Fruit fly (Drosophila melanogaster) whole organism, embryonic: Measurements from ENCODE around the gene Nse4.

Experiments
- Atf-2 ChIP-seq: fragments of 200-800 bp; sonication (Bioruptor generic); optimal IDR thresholded peaks from 2 replicates; lab custom pipeline; 2016; ENCODE audit warnings: missing biosample characterization, missing genetic modification characterization
- BtbVII ChIP-seq: fragments of 200-800 bp; sonication (Bioruptor generic); optimal IDR thresholded peaks from 3 replicates; lab custom pipeline; 2017; ENCODE audit warnings: missing biosample characterization, mild to moderate bottlenecking, missing genetic modification characterization
- CG10543 ChIP-seq: fragments of 200-800 bp; sonication (Bioruptor generic); optimal IDR thresholded peaks from 3 replicates; lab custom pipeline; 2017; ENCODE audit warnings: missing biosample characterization, mild to moderate bottlenecking, missing genetic modification characterization, moderate library complexity
- CG11085 ChIP-seq: fragments of 200-800 bp; sonication (Bioruptor generic); IDR thresholded peaks from 2 replicates; pipeline ENCODE4 v1.3.6; 2022; ENCODE audit warnings: missing biosample characterization, missing genetic modification characterization
- CG11560 ChIP-seq: fragments of 200-800 bp; sonication (Bioruptor generic); IDR thresholded peaks from 3 replicates; pipeline ENCODE4 v1.3.6; 2022; ENCODE audit warnings: missing biosample characterization, missing genetic modification characterization
- CG13287 ChIP-seq: fragments of 200-800 bp; sonication (Bioruptor generic); IDR thresholded peaks from 2 replicates; pipeline ENCODE4 v1.3.6; 2022; ENCODE audit warnings: missing biosample characterization, missing genetic modification characterization; ENCODE audit not compliant: partially characterized antibody
- CG17385 ChIP-seq: fragments of 200-800 bp; sonication (Bioruptor generic); optimal IDR thresholded peaks from 3 replicates; lab custom pipeline; 2018; ENCODE audit warnings: missing biosample characterization, mild to moderate bottlenecking, missing genetic modification characterization
- CG2712 ChIP-seq: fragments of 200-800 bp; optimal IDR thresholded peaks from 3 replicates; lab custom pipeline; 2019; ENCODE audit warnings: missing biosample characterization, mild to moderate bottlenecking, missing genetic modification characterization, moderate library complexity
- CG2889 ChIP-seq: fragments of 200-800 bp; sonication (Bioruptor generic); IDR thresholded peaks from 3 replicates; pipeline ENCODE4 v1.3.6; 2022; ENCODE audit warnings: missing biosample characterization, missing genetic modification characterization
- CG30020 ChIP-seq: fragments of 200-800 bp; optimal IDR thresholded peaks from 2 replicates; lab custom pipeline; 2019; ENCODE audit warnings: missing biosample characterization, mild to moderate bottlenecking, missing genetic modification characterization, moderate library complexity
- CG32532 ChIP-seq: fragments of 200-800 bp; sonication (Bioruptor generic); IDR thresholded peaks from 2 replicates; pipeline ENCODE4 v1.3.6; 2022; ENCODE audit warnings: missing biosample characterization, missing genetic modification characterization
- CG3281 ChIP-seq: fragments of 200-800 bp; sonication (Bioruptor generic); optimal IDR thresholded peaks from 3 replicates; lab custom pipeline; 2017; ENCODE audit warnings: missing biosample characterization, mild to moderate bottlenecking, missing genetic modification characterization
- CG4404 ChIP-seq: fragments of 200-800 bp; sonication (Bioruptor generic); IDR thresholded peaks from 2 replicates; pipeline ENCODE4 v1.3.6; 2022; ENCODE audit warnings: missing biosample characterization, missing genetic modification characterization
- CG7271 ChIP-seq: fragments of 200-800 bp; sonication (Bioruptor generic); optimal IDR thresholded peaks from 2 replicates; lab custom pipeline; 2018; ENCODE audit warnings: missing biosample characterization, mild to moderate bottlenecking, missing genetic modification characterization, moderate library complexity
- CG7372 ChIP-seq: fragments of 200-800 bp; sonication (Bioruptor generic); IDR thresholded peaks from 2 replicates; pipeline ENCODE4 v1.3.6; 2022; ENCODE audit warnings: missing biosample characterization, missing genetic modification characterization
- CG7786 ChIP-seq: fragments of 200-800 bp; sonication (Bioruptor generic); optimal IDR thresholded peaks from 2 replicates; lab custom pipeline; 2016; ENCODE audit warnings: missing biosample characterization, missing genetic modification characterization
- CG7839 ChIP-seq: fragments of 200-800 bp; sonication (Bioruptor generic); optimal IDR thresholded peaks from 3 replicates; lab custom pipeline; 2018; ENCODE audit warnings: missing biosample characterization, mild to moderate bottlenecking, missing genetic modification characterization, moderate library complexity
- CG8290 ChIP-seq, 3 experiments: fragments of 200-800 bp; sonication (Bioruptor generic); optimal IDR thresholded peaks; 2 replicates each; lab custom pipeline; 2016 to 2019; ENCODE audit warnings: missing biosample characterization in 3 of 3, missing genetic modification characterization in 3 of 3, mild to moderate bottlenecking in 2 of 3, moderate library complexity in 1 of 3
- Dad ChIP-seq: fragments of 200-800 bp; sonication (Bioruptor generic); optimal IDR thresholded peaks from 3 replicates; lab custom pipeline; 2016; ENCODE audit warnings: missing biosample characterization, missing genetic modification characterization
- ERR ChIP-seq: fragments of 200-800 bp; sonication (Bioruptor generic); optimal IDR thresholded peaks from 2 replicates; lab custom pipeline; 2016; ENCODE audit warnings: missing biosample characterization, missing genetic modification characterization
- Eip74EF ChIP-seq, 2 experiments: fragments of 200-800 bp in 1 of 2; fragments of >200 bp in 1 of 2; sonication (Bioruptor generic) in 1 of 2; optimal IDR thresholded peaks; 2 replicates each; lab custom pipeline; 2017 to 2019; ENCODE audit warnings: missing biosample characterization in 2 of 2, missing genetic modification characterization in 2 of 2, mild to moderate bottlenecking in 1 of 2, moderate library complexity in 1 of 2
- Nf-YA ChIP-seq: fragments of 200-800 bp; sonication (Bioruptor generic); IDR thresholded peaks from 2 replicates; pipeline ENCODE4 v1.3.6; 2022; ENCODE audit warnings: missing biosample characterization, missing genetic modification characterization
- Nf-YC ChIP-seq: fragments of 200-800 bp; optimal IDR thresholded peaks from 3 replicates; lab custom pipeline; 2019; ENCODE audit warnings: missing biosample characterization, mild to moderate bottlenecking, missing genetic modification characterization, moderate library complexity
- Optix ChIP-seq: fragments of 200-800 bp; sonication (Bioruptor generic); IDR thresholded peaks from 3 replicates; pipeline ENCODE4 v1.3.6; 2022; ENCODE audit warnings: missing biosample characterization, missing genetic modification characterization
- Ptx1 ChIP-seq: fragments of 200-800 bp; sonication (Bioruptor generic); IDR thresholded peaks from 2 replicates; pipeline ENCODE4 v1.3.6; 2022; ENCODE audit warnings: missing biosample characterization, missing genetic modification characterization
- Ravus ChIP-seq: fragments of 200-800 bp; sonication (Bioruptor generic); IDR thresholded peaks from 2 replicates; pipeline ENCODE4 v1.3.6; 2022; ENCODE audit warnings: missing biosample characterization, missing genetic modification characterization
- Sox102F ChIP-seq: fragments of 200-800 bp; sonication (Bioruptor generic); optimal IDR thresholded peaks from 2 replicates; lab custom pipeline; 2018; ENCODE audit warnings: missing biosample characterization, mild to moderate bottlenecking, missing genetic modification characterization, moderate library complexity
- ara ChIP-seq: fragments of 200-800 bp; sonication (Bioruptor generic); IDR thresholded peaks from 2 replicates; pipeline ENCODE4 v1.3.6; 2022; ENCODE audit warnings: missing biosample characterization, missing genetic modification characterization
- bab2 ChIP-seq: fragments of 200-800 bp; sonication (Bioruptor generic); optimal IDR thresholded peaks from 2 replicates; lab custom pipeline; 2016; ENCODE audit warnings: missing biosample characterization, missing genetic modification characterization
- bbx ChIP-seq: fragments of 200-800 bp; sonication (Bioruptor generic); IDR thresholded peaks from 2 replicates; pipeline ENCODE4 v1.3.6; 2022; ENCODE audit warnings: missing biosample characterization, missing genetic modification characterization; ENCODE audit not compliant: partially characterized antibody
- bcd ChIP-seq: fragments of 200-800 bp; sonication (Bioruptor generic); optimal IDR thresholded peaks from 2 replicates; lab custom pipeline; 2017; ENCODE audit warnings: missing biosample characterization, mild to moderate bottlenecking, missing genetic modification characterization
- esg ChIP-seq: fragments of 200-800 bp; sonication (Bioruptor generic); conservative IDR thresholded peaks from 2 replicates; pipeline ENCODE4 v1.3.6; 2022; ENCODE audit warnings: missing biosample characterization, missing genetic modification characterization
- exex ChIP-seq: fragments of 200-800 bp; sonication (Bioruptor generic); optimal IDR thresholded peaks from 4 replicates; lab custom pipeline; 2018; ENCODE audit warnings: missing biosample characterization, mild to moderate bottlenecking, missing genetic modification characterization, moderate library complexity
- jigr1 ChIP-seq: fragments of 200-800 bp; sonication (Bioruptor generic); IDR thresholded peaks from 3 replicates; pipeline ENCODE4 v1.3.6; 2022; ENCODE audit warnings: missing biosample characterization, missing genetic modification characterization
- lbe ChIP-seq: fragments of 200-800 bp; sonication (Bioruptor generic); optimal IDR thresholded peaks from 2 replicates; lab custom pipeline; 2016; ENCODE audit warnings: missing biosample characterization, mild to moderate bottlenecking, missing genetic modification characterization
- lmd ChIP-seq: fragments of 200-800 bp; sonication (Bioruptor generic); IDR thresholded peaks from 2 replicates; pipeline ENCODE4 v1.3.6; 2022; ENCODE audit warnings: missing biosample characterization, missing genetic modification characterization
- mld ChIP-seq: fragments of 200-800 bp; sonication (Bioruptor generic); IDR thresholded peaks from 3 replicates; pipeline ENCODE4 v1.3.6; 2022; ENCODE audit warnings: missing biosample characterization, missing genetic modification characterization; ENCODE audit not compliant: partially characterized antibody
- phol ChIP-seq: fragments of 200-800 bp; sonication (Bioruptor generic); optimal IDR thresholded peaks from 3 replicates; lab custom pipeline; 2018; ENCODE audit warnings: missing biosample characterization, mild to moderate bottlenecking, missing genetic modification characterization, moderate library complexity
- pita ChIP-seq: fragments of 200-800 bp; sonication (Bioruptor generic); optimal IDR thresholded peaks from 2 replicates; lab custom pipeline; 2017; ENCODE audit warnings: missing biosample characterization, mild to moderate bottlenecking, missing genetic modification characterization
- ranshi ChIP-seq: fragments of 200-800 bp; sonication (Bioruptor generic); IDR thresholded peaks from 2 replicates; pipeline ENCODE4 v1.3.6; 2022; ENCODE audit warnings: missing biosample characterization, missing genetic modification characterization
- rib ChIP-seq: fragments of 200-800 bp; sonication (Bioruptor generic); IDR thresholded peaks from 2 replicates; pipeline ENCODE4 v1.3.6; 2022; ENCODE audit warnings: missing biosample characterization, missing genetic modification characterization
- ttk ChIP-seq: fragments of 200-800 bp; sonication (Bioruptor generic); IDR thresholded peaks from 2 replicates; pipeline ENCODE4 v2.1.2; 2022; ENCODE audit warnings: missing biosample characterization, missing genetic modification characterization
- zen ChIP-seq: fragments of 200-800 bp; sonication (Bioruptor generic); optimal IDR thresholded peaks from 3 replicates; lab custom pipeline; 2018; ENCODE audit warnings: missing biosample characterization, mild to moderate bottlenecking, missing genetic modification characterization, moderate library complexity

The Nse4 gene

DNA sequence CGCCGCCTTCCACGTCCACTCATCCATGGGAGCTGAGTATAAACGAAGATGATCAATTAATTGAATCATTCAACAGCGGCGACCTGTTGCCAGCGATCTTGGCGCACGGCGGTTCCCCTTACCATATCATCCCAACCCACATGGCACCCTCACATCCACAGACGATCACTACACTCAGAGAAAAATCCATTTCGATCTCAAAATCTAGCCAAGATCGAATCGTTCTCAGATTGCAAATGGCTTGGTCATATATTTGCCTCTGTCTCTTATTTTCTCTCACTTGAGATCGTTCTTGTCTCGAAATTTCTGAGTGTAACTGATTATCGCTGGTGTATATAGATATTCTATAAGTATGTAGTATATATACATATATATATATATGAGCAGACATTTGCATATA, 29.1 kb downstream of the Nse4 start (continued):
- peak; percentile 37 for TF ChIP-seq Dad
- TF ChIP-seq bab2 (GFP tag; lab: Kevin White, UChicago) = peak; percentile 26
- 0 out of 3 replicates have a peak, but pooled peaks have one; percentile 46 for TF ChIP-seq Optix (GFP tag; lab: Robert Waterston, UW)
- TF ChIP-seq pita (GFP tag; lab: Kevin White, UChicago) = no peak
- TF ChIP-seq Ptx1 (GFP tag; lab: Robert Waterston, UW) = peak; percentile 76
- no peak; the same call in 1 of the 2 replicates for TF ChIP-seq CG11085
- no peak for TF ChIP-seq lbe
- TF ChIP-seq CG10543 (GFP tag; lab: Kevin White, UChicago) = peak; percentile 54
- TF ChIP-seq ranshi = peak; percentile 58; the same call in 1 of the 2 replicates
- TF ChIP-seq rib (GFP tag; lab: Robert Waterston, UW) = no peak
- TF ChIP-seq phol = peak; percentile 44
- TF ChIP-seq bbx (GFP tag; lab: Robert Waterston, UW) = no peak
- TF ChIP-seq CG7786 = peak; percentile 42
- peak; percentile 51 for TF ChIP-seq ttk (GFP tag; lab: Robert Waterston, UW)
- TF ChIP-seq CG17385 (GFP tag; lab: Kevin White, UChicago) = peak; percentile 48
- TF ChIP-seq Atf-2 (GFP tag; lab: Kevin White, UChicago) = no peak
- no peak for TF ChIP-seq Ravus (GFP tag; lab: Robert Waterston, UW)
- peak; percentile 35 for TF ChIP-seq Nf-YC
- TF ChIP-seq CG2889 (GFP tag; lab: Robert Waterston, UW) = 0 out of 3 replicates have a peak, but pooled peaks have one; percentile 45
- peak; percentile 68 for TF ChIP-seq CG7839
- peak; percentile 71; the same call in 1 of the 2 replicates for TF ChIP-seq lmd
- TF ChIP-seq Nf-YA (GFP tag; lab: Robert Waterston, UW) = 0 out of 2 replicates have a peak, but pooled peaks have one; percentile 9
- TF ChIP-seq exex = peak; percentile 4
- peak; percentile 82 for TF ChIP-seq CG32532 (GFP tag; lab: Robert Waterston, UW)
- peak; percentile 43 for TF ChIP-seq CG3281
- peak; percentile 18 for TF ChIP-seq BtbVII (GFP tag; lab: Kevin White, UChicago)
- TF ChIP-seq CG7372 (GFP tag; lab: Robert Waterston, UW) = peak; percentile 62; the same call in 1 of the 2 replicates
- TF ChIP-seq CG2712 (tag; lab: Kevin White, UChicago) = peak; percentile 70
- no peak for TF ChIP-seq CG7271 (tag; lab: Kevin White, UChicago)
- peak; percentile 48 for TF ChIP-seq bcd
- no peak for TF ChIP-seq mld (GFP tag; lab: Robert Waterston, UW)
- peak in 1 of 2 experiments; percentile 3 for TF ChIP-seq Eip74EF (GFP tag; optimal IDR thresholded peaks at IDR 0.05; lab: Kevin White, UChicago)
- peak; percentile 66; the same call in 1 of the 2 replicates for TF ChIP-seq ara (GFP tag; lab: Robert Waterston, UW)
- TF ChIP-seq CG8290 (GFP tag; optimal IDR thresholded peaks at IDR 0.05; lab: Kevin White, UChicago) = no peak
- peak in 1 of 2 experiments; percentile 84 for TF ChIP-seq CG8290 (tag; optimal IDR thresholded peaks at IDR 0.05; lab: Kevin White, UChicago)
- TF ChIP-seq ERR = no peak
- TF ChIP-seq zen (tag; lab: Kevin White, UChicago) = no peak
- peak; percentile 61 for TF ChIP-seq esg (GFP tag; lab: Robert Waterston, UW)
- no peak for TF ChIP-seq CG30020
- no peak for TF ChIP-seq CG13287
- peak; percentile 65 for TF ChIP-seq Sox102F (GFP tag; lab: Kevin White, UChicago)
- no peak for TF ChIP-seq CG4404
- no peak for TF ChIP-seq CG11560 (tag; lab: Robert Waterston, UW)
- TF ChIP-seq jigr1 (GFP tag; lab: Robert Waterston, UW) = no peak
